Fruit fly (Drosophila melanogaster): Measurements from ENCODE around the gene eIF1A.
A peak's percentile ranks its signal among the peaks of the same experiment; 100 is the strongest.

eIF1A gene

DNA sequence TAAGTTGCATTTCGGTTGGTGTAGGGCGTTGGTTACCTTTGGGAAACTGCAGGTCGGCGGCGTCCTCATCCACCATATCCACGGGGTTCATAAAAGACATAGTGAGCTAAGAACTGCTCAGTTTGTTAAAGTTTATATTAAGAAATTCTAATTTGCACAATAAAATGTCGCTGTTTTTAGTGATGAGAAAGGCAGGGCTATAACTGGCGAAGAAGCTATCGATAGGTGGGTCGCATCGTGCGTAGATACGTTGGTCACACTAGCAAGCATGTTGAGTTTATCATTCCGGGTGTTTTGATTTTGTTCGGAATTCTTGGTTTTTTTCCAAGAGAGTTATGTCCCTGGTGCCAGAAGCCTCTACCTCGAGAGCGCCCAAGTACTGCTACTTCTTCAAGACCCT lies 19.2 kb upstream of the eIF1A start, which contains the start of the genes Ada2a, Polr2D, Tgs1 and moi (continued):
- TF ChIP-seq gsb-n (tag; optimal IDR thresholded peaks at IDR 0.05) (no peak), CG3995 (GFP tag; optimal IDR thresholded peaks at IDR 0.05) (peak; percentile 10), CG14860 (GFP tag; IDR thresholded peaks at IDR 0.05; ENCODE audit: partially characterized antibody) (peak; percentile 67), bowl (GFP tag; IDR thresholded peaks at IDR 0.05) (no peak), Mrtf (GFP tag; IDR thresholded peaks at IDR 0.05) (no peak), nom (GFP tag; optimal IDR thresholded peaks at IDR 0.05) (no peak), CG4617 (GFP tag; optimal IDR thresholded peaks at IDR 0.05; ENCODE audit: borderline replicate concordance) (peak; percentile 92), CG2120 (GFP tag; optimal IDR thresholded peaks at IDR 0.05) (peak; percentile 9), CG12104 (GFP tag; optimal IDR thresholded peaks at IDR 0.05) (no peak), gem (tag; optimal IDR thresholded peaks at IDR 0.05) (no peak), bbx (GFP tag; IDR thresholded peaks at IDR 0.05; ENCODE audit: partially characterized antibody) (peak; percentile 82), CG6791 (GFP tag; IDR thresholded peaks at IDR 0.05; ENCODE audit: partially characterized antibody) (peak; percentile 83), Nf-YC (tag; optimal IDR thresholded peaks at IDR 0.05) (peak; percentile 5), MBD-R2 (GFP tag; IDR thresholded peaks at IDR 0.05) (peak; percentile 96), CG42726 (GFP tag; IDR thresholded peaks at IDR 0.05; ENCODE audit: partially characterized antibody) (peak; percentile 73), CoRest (tag; optimal IDR thresholded peaks at IDR 0.05) (no peak), CG10543 (GFP tag; optimal IDR thresholded peaks at IDR 0.05) (no peak), corto (GFP tag; optimal IDR thresholded peaks at IDR 0.05) (no peak), Dref (GFP tag; IDR thresholded peaks at IDR 0.05) (peak; percentile 82), Myb (GFP tag; optimal IDR thresholded peaks at IDR 0.05) (peak; percentile 35), dmrt11E (tag; optimal IDR thresholded peaks at IDR 0.05) (no peak), zen2 (GFP tag; IDR thresholded peaks at IDR 0.05; ENCODE audit: partially characterized antibody) (peak; percentile 51; the same call in 1 of the 3 replicates), CG34422 (GFP tag; IDR thresholded peaks at IDR 0.05) (peak; percentile 73; the same call in 1 of the 3 replicates), CG14710 (tag; optimal IDR thresholded peaks at IDR 0.05) (peak; percentile 15), amos (GFP tag; IDR thresholded peaks at IDR 0.05; ENCODE audit: partially characterized antibody) (peak; percentile 84), br (optimal IDR thresholded peaks at IDR 0.05) (no peak), TFAM (GFP tag; optimal IDR thresholded peaks at IDR 0.05) (no peak), CG8388 (GFP tag; optimal IDR thresholded peaks at IDR 0.05) (no peak), Scr (GFP tag; IDR thresholded peaks at IDR 0.05; ENCODE audit: partially characterized antibody) (peak; percentile 79), CG12659 (GFP tag; optimal IDR thresholded peaks at IDR 0.05) (peak; percentile 42)

DNA sequence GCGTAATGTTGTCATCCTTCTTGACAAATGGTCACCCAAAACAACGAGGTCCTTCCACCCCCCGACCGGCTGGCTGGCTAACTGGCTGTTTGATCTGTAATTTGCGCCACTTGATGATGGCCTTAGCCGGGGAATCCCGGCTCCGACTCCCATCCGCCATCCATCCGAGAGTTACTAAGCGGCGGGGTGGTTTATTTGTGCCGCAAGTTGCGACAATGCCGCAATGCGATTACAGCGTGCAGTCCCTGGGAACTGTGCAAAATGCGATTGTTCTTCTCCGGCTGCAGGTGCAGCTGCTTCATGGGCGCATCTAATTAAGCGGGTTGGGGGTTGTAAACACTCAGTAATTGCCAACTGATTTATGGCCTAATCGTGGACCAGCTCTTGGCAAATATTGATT lies 14.4 kb upstream of the eIF1A start:
- no peak for TF ChIP-seq CG17829 (tag; optimal IDR thresholded peaks at IDR 0.05)
- TF ChIP-seq ab (GFP tag; optimal IDR thresholded peaks at IDR 0.05), result no peak
- TF ChIP-seq lab (GFP tag; optimal IDR thresholded peaks at IDR 0.05), result no peak
- TF ChIP-seq Bteb2 (GFP tag; optimal IDR thresholded peaks at IDR 0.05), result no peak
- TF ChIP-seq cg (GFP tag; optimal IDR thresholded peaks at IDR 0.05), result no peak
- peak; percentile 53 for TF ChIP-seq nerfin-1 (tag; optimal IDR thresholded peaks at IDR 0.05)
- no peak for TF ChIP-seq chinmo (GFP tag; IDR thresholded peaks at IDR 0.05; ENCODE audit: partially characterized antibody)
- TF ChIP-seq MTF-1 (GFP tag; optimal IDR thresholded peaks at IDR 0.05; ENCODE audit: borderline replicate concordance), result no peak
- TF ChIP-seq abd-A (tag; optimal IDR thresholded peaks at IDR 0.05), result no peak
- no peak for TF ChIP-seq Sin3A (optimal IDR thresholded peaks at IDR 0.05)
- TF ChIP-seq jing (GFP tag; optimal IDR thresholded peaks at IDR 0.05), result no peak
- no peak for TF ChIP-seq CG10321 (GFP tag; IDR thresholded peaks at IDR 0.05)
- TF ChIP-seq ham (GFP tag; IDR thresholded peaks at IDR 0.05), result no peak
- TF ChIP-seq crp (GFP tag; optimal IDR thresholded peaks at IDR 0.05), result no peak
- no peak for TF ChIP-seq Vsx1 (GFP tag; optimal IDR thresholded peaks at IDR 0.05)
- no peak for TF ChIP-seq exex (tag; optimal IDR thresholded peaks at IDR 0.05)
- TF ChIP-seq B-H1 (GFP tag; IDR thresholded peaks at IDR 0.05), result no peak
- TF ChIP-seq pros (GFP tag; optimal IDR thresholded peaks at IDR 0.05), result peak; percentile 40
- no peak for TF ChIP-seq slbo (GFP tag; IDR thresholded peaks at IDR 0.05)
- no peak for TF ChIP-seq cwo (GFP tag; optimal IDR thresholded peaks at IDR 0.05)
- TF ChIP-seq run (tag; optimal IDR thresholded peaks at IDR 0.05), result no peak
